Worm (Caenorhabditis elegans): ENCODE measurements around the gene wip-1.

wip-1 gene

ce11 chrIII:5031375-5031836 lies 13.0 kb downstream of the wip-1 start (continued):
- TF ChIP-seq hlh-8 (tag; optimal IDR thresholded peaks at IDR 0.05) (peak; percentile 52), elt-4 (tag; optimal IDR thresholded peaks at IDR 0.05) (peak; percentile 76), hlh-30 (tag; optimal IDR thresholded peaks at IDR 0.05; ENCODE audit: insufficient read depth) (peak; percentile 47), hlh-15 (tag; optimal IDR thresholded peaks at IDR 0.05) (peak; percentile 54), unc-42 (tag; optimal IDR thresholded peaks at IDR 0.05) (peak; percentile 69), K02D7.2 (tag; optimal IDR thresholded peaks at IDR 0.05) (peak; percentile 86), lim-6 (tag; optimal IDR thresholded peaks at IDR 0.05) (peak; percentile 45), fkh-6 (tag; optimal IDR thresholded peaks at IDR 0.05) (peak; percentile 88), syd-9 (tag; optimal IDR thresholded peaks at IDR 0.05) (peak; percentile 87), mec-3 (tag; optimal IDR thresholded peaks at IDR 0.05; ENCODE audit: borderline replicate concordance) (peak; percentile 51), Y22D7AL.16 (tag; optimal IDR thresholded peaks at IDR 0.05) (peak; percentile 38), ceh-24 (tag; optimal IDR thresholded peaks at IDR 0.05) (peak; percentile 87), nhr-232 (tag; optimal IDR thresholded peaks at IDR 0.05) (peak; percentile 81), fax-1 (tag; optimal IDR thresholded peaks at IDR 0.05) (peak; percentile 81), ets-4 (tag; optimal IDR thresholded peaks at IDR 0.05) (peak; percentile 97), eyg-1 (tag; optimal IDR thresholded peaks at IDR 0.05) (peak; percentile 80), ceh-34 (tag; optimal IDR thresholded peaks at IDR 0.05) (peak; percentile 96), elt-2 (tag; optimal IDR thresholded peaks at IDR 0.05) (peak; percentile 95), pqm-1 (tag; optimal IDR thresholded peaks at IDR 0.05) (peak; percentile 60), tbx-7 (tag; optimal IDR thresholded peaks at IDR 0.05) (peak; percentile 55), unc-3 (GFP tag; conservative IDR thresholded peaks at IDR 0.05) (peak; percentile 67), unc-3 (tag; optimal IDR thresholded peaks at IDR 0.05) (peak; percentile 91), ceh-6 (GFP tag; optimal IDR thresholded peaks at IDR 0.05) (peak; percentile 84), nfya-1 (tag; optimal IDR thresholded peaks at IDR 0.05) (peak; percentile 72), lin-11 (tag; optimal IDR thresholded peaks at IDR 0.05) (peak; percentile 77), ceh-19 (GFP tag; optimal IDR thresholded peaks at IDR 0.05) (peak; percentile 90), ceh-18 (tag; optimal IDR thresholded peaks at IDR 0.05) (peak; percentile 92), pros-1 (tag; optimal IDR thresholded peaks at IDR 0.05) (peak; percentile 24), C38D4.7 (GFP tag; optimal IDR thresholded peaks at IDR 0.05) (peak; percentile 78), ttx-3 (tag; optimal IDR thresholded peaks at IDR 0.05) (peak; percentile 81), zip-5 (tag; optimal IDR thresholded peaks at IDR 0.05) (peak; percentile 54), sdc-2 (tag; optimal IDR thresholded peaks at IDR 0.05) (peak; percentile 82), gmeb-2 (tag; optimal IDR thresholded peaks at IDR 0.05) (peak; percentile 67), ceh-9 (tag; optimal IDR thresholded peaks at IDR 0.05) (peak; percentile 39), C08G9.2 (tag; optimal IDR thresholded peaks at IDR 0.05) (peak; percentile 86), tbx-2 (tag; optimal IDR thresholded peaks at IDR 0.05) (peak; percentile 91), F13H6.1 (tag; optimal IDR thresholded peaks at IDR 0.05) (peak; percentile 85), ztf-16 (tag; optimal IDR thresholded peaks at IDR 0.05) (peak; percentile 86), dve-1 (tag; optimal IDR thresholded peaks at IDR 0.05) (peak; percentile 84), K09A11.1 (tag; optimal IDR thresholded peaks at IDR 0.05; ENCODE audit: insufficient read depth) (peak; percentile 39), dmd-4 (tag; optimal IDR thresholded peaks at IDR 0.05; ENCODE audit: borderline replicate concordance) (peak; percentile 92), rnt-1 (tag; optimal IDR thresholded peaks at IDR 0.05) (peak; percentile 83)

ce11 chrIII:5036158-5036557 lies 17.7 kb downstream of the wip-1 start, which contains the start of gene C45G9.6:
TSS of gene C45G9.6 (plus strand) at chrIII:5036458.
- TF ChIP-seq eyg-1 (tag; optimal IDR thresholded peaks at IDR 0.05) (no peak), fkh-6 (tag; optimal IDR thresholded peaks at IDR 0.05) (no peak), ceh-14 (tag; optimal IDR thresholded peaks at IDR 0.05) (no peak), npax-4 (tag; optimal IDR thresholded peaks at IDR 0.05) (no peak), sox-4 (tag; optimal IDR thresholded peaks at IDR 0.05) (no peak), ttx-3 (tag; optimal IDR thresholded peaks at IDR 0.05) (no peak), ets-4 (tag; optimal IDR thresholded peaks at IDR 0.05) (no peak), ahr-1 (tag; optimal IDR thresholded peaks at IDR 0.05) (no peak), C38D4.7 (GFP tag; optimal IDR thresholded peaks at IDR 0.05) (no peak), unc-3 (GFP tag; conservative IDR thresholded peaks at IDR 0.05) (no peak), unc-3 (tag; optimal IDR thresholded peaks at IDR 0.05) (no peak), unc-42 (tag; optimal IDR thresholded peaks at IDR 0.05) (no peak), F13H6.1 (tag; optimal IDR thresholded peaks at IDR 0.05) (no peak)

Measured in whole organism, late embryonic.